Worm (Caenorhabditis elegans) whole organism, mixed stage, embryonic: ENCODE data around the gene C13G5.2.
A peak's percentile ranks its signal among the peaks of the same experiment; 100 is the strongest.

Experiments used
- M03D4.4 ChIP-seq: sonication (generic microtip); optimal IDR thresholded peaks from 2 replicates; lab custom pipeline; 2017; ENCODE audit warnings: mild to moderate bottlenecking, missing genetic modification characterization, missing compliant biosample characterization
- bed-3 ChIP-seq: fragments of 200-800 bp; sonication (Bioruptor generic); optimal IDR thresholded peaks from 3 replicates; lab custom pipeline; 2018; ENCODE audit warnings: mild to moderate bottlenecking, missing genetic modification characterization, moderate library complexity, missing compliant biosample characterization
- blmp-1 ChIP-seq: fragments of 150-350 bp; optimal IDR thresholded peaks from 2 replicates; lab custom pipeline; 2014; ENCODE audit warnings: missing biosample characterization, missing genetic modification characterization
- ceh-39 ChIP-seq: fragments of 150-350 bp; optimal IDR thresholded peaks from 2 replicates; lab custom pipeline; 2014; ENCODE audit warnings: missing biosample characterization, missing genetic modification characterization
- ceh-43 ChIP-seq: fragments of 200-800 bp; sonication (Bioruptor generic); optimal IDR thresholded peaks from 2 replicates; lab custom pipeline; 2018; ENCODE audit warnings: mild to moderate bottlenecking, missing genetic modification characterization, moderate library complexity, missing compliant biosample characterization
- ces-1 ChIP-seq: fragments of 150-350 bp; optimal IDR thresholded peaks from 2 replicates; lab custom pipeline; 2014; ENCODE audit warnings: missing biosample characterization, missing genetic modification reagents, missing genetic modification characterization
- cnd-1 ChIP-seq: fragments of 200-800 bp; sonication (Bioruptor generic); optimal IDR thresholded peaks from 2 replicates; lab custom pipeline; 2018; ENCODE audit warnings: mild to moderate bottlenecking, missing genetic modification characterization, missing compliant biosample characterization
- elt-1 ChIP-seq: sonication (generic microtip); optimal IDR thresholded peaks from 2 replicates; lab custom pipeline; 2017; ENCODE audit warnings: missing genetic modification characterization, mild to moderate bottlenecking, missing compliant biosample characterization, antibody characterized with exemption, moderate library complexity, borderline replicate concordance; ENCODE audit not compliant: insufficient read depth
- elt-3 ChIP-seq: fragments of 150-350 bp; optimal IDR thresholded peaks from 2 replicates; lab custom pipeline; 2014; ENCODE audit warnings: missing biosample characterization, missing genetic modification characterization
- ham-2 ChIP-seq: fragments of 200-800 bp; sonication (Bioruptor generic); optimal IDR thresholded peaks from 2 replicates; lab custom pipeline; 2018; ENCODE audit warnings: mild to moderate bottlenecking, missing genetic modification characterization, missing compliant biosample characterization
- hlh-1 ChIP-seq: fragments of 150-350 bp; optimal IDR thresholded peaks from 2 replicates; lab custom pipeline; 2014; ENCODE audit warnings: missing biosample characterization, missing genetic modification reagents, missing genetic modification characterization
- lin-13 ChIP-seq: fragments of 150-350 bp; optimal IDR thresholded peaks from 2 replicates; lab custom pipeline; 2014; ENCODE audit warnings: missing biosample characterization, missing genetic modification characterization
- lsy-2 ChIP-seq: fragments of 150-350 bp; optimal IDR thresholded peaks from 2 replicates; lab custom pipeline; 2014; ENCODE audit warnings: missing biosample characterization, missing genetic modification characterization
- mab-5 ChIP-seq: fragments of 150-350 bp; optimal IDR thresholded peaks from 2 replicates; lab custom pipeline; 2014; ENCODE audit warnings: missing biosample characterization, missing genetic modification characterization
- mls-2 ChIP-seq: sonication (generic microtip); optimal IDR thresholded peaks from 2 replicates; lab custom pipeline; 2016; ENCODE audit warnings: mild to moderate bottlenecking, missing genetic modification characterization, moderate library complexity, missing compliant biosample characterization
- nhr-12 ChIP-seq: fragments of 150-350 bp; optimal IDR thresholded peaks from 2 replicates; lab custom pipeline; 2014; ENCODE audit warnings: missing biosample characterization, missing genetic modification characterization
- nhr-2 ChIP-seq: fragments of 150-350 bp; optimal IDR thresholded peaks from 2 replicates; lab custom pipeline; 2014; ENCODE audit warnings: missing biosample characterization, missing genetic modification characterization
- nhr-237 ChIP-seq: fragments of 150-350 bp; optimal IDR thresholded peaks from 2 replicates; lab custom pipeline; 2014; ENCODE audit warnings: missing biosample characterization, missing genetic modification characterization
- nhr-28 ChIP-seq: fragments of 150-350 bp; optimal IDR thresholded peaks from 2 replicates; lab custom pipeline; 2014; ENCODE audit warnings: missing biosample characterization, missing genetic modification characterization
- nhr-76 ChIP-seq: sonication (generic microtip); optimal IDR thresholded peaks from 2 replicates; lab custom pipeline; 2017; ENCODE audit warnings: missing biosample characterization, missing genetic modification characterization
- pha-4 ChIP-seq: fragments of 150-350 bp; optimal IDR thresholded peaks from 2 replicates; lab custom pipeline; 2018; ENCODE audit warnings: missing biosample characterization, missing genetic modification reagents, missing genetic modification characterization
- sem-2 ChIP-seq: fragments of 200-800 bp; sonication (Bioruptor generic); optimal IDR thresholded peaks from 2 replicates; lab custom pipeline; 2018; ENCODE audit warnings: mild to moderate bottlenecking, missing genetic modification characterization, missing compliant biosample characterization
- sptf-1 ChIP-seq: sonication (generic microtip); optimal IDR thresholded peaks from 2 replicates; lab custom pipeline; 2017; ENCODE audit warnings: mild to moderate bottlenecking, missing genetic modification characterization, moderate library complexity, missing compliant biosample characterization
- unc-120 ChIP-seq: sonication (generic microtip); optimal IDR thresholded peaks from 2 replicates; lab custom pipeline; 2017; ENCODE audit warnings: missing genetic modification characterization, missing compliant biosample characterization; ENCODE audit not compliant: poor library complexity, severe bottlenecking
- unc-39 ChIP-seq: fragments of 150-350 bp; optimal IDR thresholded peaks from 2 replicates; lab custom pipeline; 2014; ENCODE audit warnings: missing biosample characterization, missing genetic modification characterization
- unc-62 ChIP-seq: fragments of 150-350 bp; optimal IDR thresholded peaks from 2 replicates; lab custom pipeline; 2014; ENCODE audit warnings: missing biosample characterization, missing genetic modification reagents, missing genetic modification characterization
- zip-8 ChIP-seq: fragments of 150-350 bp; optimal IDR thresholded peaks from 2 replicates; lab custom pipeline; 2014; ENCODE audit warnings: missing biosample characterization, missing genetic modification characterization
- ztf-11 ChIP-seq: fragments of 150-350 bp; optimal IDR thresholded peaks from 2 replicates; lab custom pipeline; 2014; ENCODE audit warnings: missing biosample characterization, missing genetic modification characterization

The C13G5.2 gene

ce11 chrIII:8625125-8625524 lies 6.9 kb upstream of the C13G5.2 start:
- TF ChIP-seq lsy-2 (tag; lab: Kevin White, UChicago) = no peak
- no peak for TF ChIP-seq sem-2
- no peak for TF ChIP-seq nhr-237
- TF ChIP-seq bed-3 (GFP tag; lab: Kevin White, UChicago) = no peak
- no peak for TF ChIP-seq nhr-28 (tag; lab: Kevin White, UChicago)
- no peak for TF ChIP-seq lin-13 (tag; lab: Kevin White, UChicago)
- TF ChIP-seq zip-8 = no peak
- TF ChIP-seq unc-120 (tag; lab: Kevin White, UChicago) = no peak
- no peak for TF ChIP-seq M03D4.4 (tag; lab: Kevin White, UChicago)
- no peak for TF ChIP-seq cnd-1
- TF ChIP-seq mab-5 = no peak
- no peak for TF ChIP-seq ztf-11 (tag; lab: Kevin White, UChicago)
- no peak for TF ChIP-seq ceh-39 (tag; lab: Kevin White, UChicago)
- no peak for TF ChIP-seq ham-2 (GFP tag; lab: Kevin White, UChicago)
- TF ChIP-seq elt-3 = no peak
- no peak for TF ChIP-seq unc-62 (GFP tag; lab: Kevin White, UChicago)
- TF ChIP-seq ceh-43 = no peak
- TF ChIP-seq unc-39 (tag; lab: Kevin White, UChicago) = no peak
- TF ChIP-seq nhr-76 = no peak

ce11 chrIII:8622435-8622834 lies 4.2 kb upstream of the C13G5.2 start, which contains the start of gene ceh-16:
Gene ceh-16 (plus strand): TSS chrIII:8622735.
- TF ChIP-seq nhr-2 (peak; percentile 76), unc-62 (GFP tag; lab: Kevin White, UChicago) (no peak)
- TF ChIP-seq, all 35 proteins: peak for 1

DNA sequence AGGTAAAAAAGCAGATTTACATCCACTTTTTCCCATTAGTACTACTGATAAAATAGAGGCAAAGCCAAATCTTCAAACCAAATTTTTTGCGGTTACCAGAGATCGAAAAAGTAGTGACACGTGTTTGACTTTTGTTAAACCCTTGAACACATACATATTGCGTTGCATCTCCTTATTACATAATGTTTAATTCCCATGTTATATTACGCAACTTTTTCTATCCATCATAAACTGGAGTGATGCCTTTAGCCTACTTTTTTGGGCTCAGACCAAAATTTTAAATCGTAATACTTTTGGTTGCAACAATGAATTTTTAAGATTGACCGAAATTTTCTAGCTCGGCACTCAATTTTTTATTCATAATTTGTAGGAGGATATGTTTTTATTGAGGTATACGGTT lies 3.7 kb upstream of the C13G5.2 start:
- TF ChIP-seq nhr-2 (peak; percentile 36), zip-8 (peak; percentile 92), ceh-39 (tag; lab: Kevin White, UChicago) (no peak)

- TF ChIP-seq cnd-1 (no peak), lsy-2 (tag; lab: Kevin White, UChicago) (peak; percentile 13), sptf-1 (tag; lab: Kevin White, UChicago) (no peak), elt-1 (peak; percentile 37)
These were observed 2.7 kb upstream of the C13G5.2 start for ce11 chrIII:8621002-8621401.

DNA sequence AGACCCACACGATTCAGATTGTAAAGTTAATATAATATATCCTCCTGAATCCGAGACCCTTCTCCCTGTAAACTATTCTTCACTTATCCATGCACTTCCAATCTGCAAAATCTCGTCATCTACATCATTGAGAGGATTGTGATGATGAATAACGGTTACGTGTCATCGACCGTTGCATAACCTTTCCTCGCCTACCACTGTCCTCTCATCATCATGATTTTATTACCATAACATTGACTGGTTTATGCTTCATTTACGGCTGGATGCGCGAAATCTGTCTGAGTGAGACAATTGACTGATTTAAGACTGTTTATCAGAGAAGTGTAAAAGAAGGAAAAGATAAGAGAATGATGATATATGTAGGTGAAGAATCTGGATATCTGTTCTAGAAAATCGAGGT lies 2.0 kb upstream of the C13G5.2 start:
- TF ChIP-seq ceh-43 (no peak), elt-1 (peak; percentile 19), nhr-12 (tag; lab: Kevin White, UChicago) (no peak), nhr-2 (peak; percentile 91), lsy-2 (tag; lab: Kevin White, UChicago) (no peak), unc-62 (GFP tag; lab: Kevin White, UChicago) (peak; percentile 49)
- TF ChIP-seq, all 35 proteins: peak for 3

DNA sequence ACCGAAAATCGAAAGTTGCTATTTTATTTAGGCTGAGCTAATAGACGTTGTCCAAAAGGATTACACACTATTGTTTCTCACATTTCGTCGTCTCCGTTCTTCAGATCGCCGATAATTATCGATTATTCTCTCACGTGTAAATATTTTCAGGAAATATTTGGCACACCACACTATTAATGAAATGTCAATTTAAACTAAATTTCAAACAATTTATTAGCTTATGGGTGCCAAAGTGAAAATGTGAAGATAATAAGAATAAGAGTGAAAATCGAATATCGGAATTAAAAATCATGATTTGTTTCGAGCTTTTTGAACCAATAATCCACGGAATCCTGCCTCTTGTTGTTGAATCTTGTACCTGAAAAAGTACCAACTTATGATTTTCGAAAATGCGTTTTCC lies 1.7 kb downstream of the C13G5.2 start, which contains the start of gene C06E1.11:
Gene C06E1.11, minus strand, starts transcription at position 101 of the 400 bp plus-strand sequence.
- no peak for TF ChIP-seq M03D4.4 (tag; lab: Kevin White, UChicago)
- TF ChIP-seq lin-13 (tag; lab: Kevin White, UChicago) = no peak
- TF ChIP-seq nhr-237 = no peak
- TF ChIP-seq blmp-1 (tag; lab: Kevin White, UChicago) = no peak
- TF ChIP-seq pha-4 (tag; lab: Kevin White, UChicago) = no peak

DNA sequence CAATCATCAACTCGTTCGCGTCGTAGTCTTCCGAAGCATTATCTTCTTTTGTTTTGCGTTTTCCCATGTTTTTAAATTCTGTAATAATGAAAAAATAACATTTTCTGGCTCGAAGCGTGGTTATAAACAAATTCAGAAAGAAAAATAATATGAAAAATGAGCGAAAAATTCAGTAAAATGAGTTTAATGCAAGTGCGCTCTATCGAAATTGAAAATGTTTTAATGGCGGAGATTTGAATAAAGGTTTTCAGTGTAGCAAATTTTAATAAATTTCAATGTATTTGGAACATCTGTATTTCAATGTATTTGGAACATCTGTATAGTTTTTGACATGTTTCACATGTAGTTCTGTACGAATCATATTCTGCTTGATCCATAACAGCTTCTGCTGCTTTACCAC lies 3.8 kb downstream of the C13G5.2 start, which contains the start of gene rha-2:
Gene rha-2, minus strand, starts transcription at position 80 of the 400 bp plus-strand sequence.
- TF ChIP-seq mls-2 (tag; lab: Kevin White, UChicago) (no peak), ces-1 (peak; percentile 83), lsy-2 (tag; lab: Kevin White, UChicago) (peak; percentile 48), hlh-1 (tag; lab: Kevin White, UChicago) (no peak), nhr-237 (peak; percentile 23)
